Worm (Caenorhabditis elegans) whole organism, L3 larva: ENCODE measurements around the gene cyp-31A5.

Experiments
- R02D3.7 ChIP-seq: fragments of 150-350 bp; optimal IDR thresholded peaks from 2 replicates; lab custom pipeline; 2014; ENCODE audit warnings: missing biosample characterization, missing genetic modification characterization
- ZK546.5 ChIP-seq: sonication (generic microtip); optimal IDR thresholded peaks from 2 replicates; lab custom pipeline; 2017; ENCODE audit warnings: missing biosample characterization, missing genetic modification characterization
- aly-2 ChIP-seq: fragments of 150-350 bp; optimal IDR thresholded peaks from 2 replicates; lab custom pipeline; 2014; ENCODE audit warnings: missing biosample characterization, missing genetic modification characterization
- ama-1 ChIP-seq: fragments of 150-350 bp; optimal IDR thresholded peaks from 2 replicates; lab custom pipeline; 2018
- ceh-16 ChIP-seq: sonication (generic microtip); optimal IDR thresholded peaks from 2 replicates; lab custom pipeline; 2017; ENCODE audit warnings: missing biosample characterization, missing genetic modification characterization
- ceh-28 ChIP-seq: fragments of 150-350 bp; optimal IDR thresholded peaks from 2 replicates; lab custom pipeline; 2014; ENCODE audit warnings: missing biosample characterization, missing genetic modification reagents, missing genetic modification characterization
- ceh-82 ChIP-seq: fragments of 150-350 bp; optimal IDR thresholded peaks from 2 replicates; lab custom pipeline; 2014; ENCODE audit warnings: missing biosample characterization, missing genetic modification characterization
- ceh-9 ChIP-seq: sonication (generic microtip); optimal IDR thresholded peaks from 2 replicates; lab custom pipeline; 2018; ENCODE audit warnings: missing biosample characterization, missing genetic modification characterization
- daf-12 ChIP-seq: fragments of 150-350 bp; optimal IDR thresholded peaks from 2 replicates; lab custom pipeline; 2014; ENCODE audit warnings: missing biosample characterization, missing genetic modification reagents, missing genetic modification characterization
- egl-27 ChIP-seq: sonication (generic microtip); optimal IDR thresholded peaks from 4 replicates; lab custom pipeline; 2017; ENCODE audit warnings: missing biosample characterization, missing genetic modification reagents, missing genetic modification characterization
- egl-5 ChIP-seq: fragments of 150-350 bp; optimal IDR thresholded peaks from 2 replicates; lab custom pipeline; 2017; ENCODE audit warnings: missing biosample characterization, missing genetic modification reagents, missing genetic modification characterization, inconsistent platforms
- elt-1 ChIP-seq: fragments of 150-350 bp; optimal IDR thresholded peaks from 2 replicates; lab custom pipeline; 2014; ENCODE audit warnings: missing biosample characterization, missing genetic modification characterization
- elt-2 ChIP-seq: sonication (generic microtip); optimal IDR thresholded peaks from 2 replicates; lab custom pipeline; 2016; ENCODE audit warnings: missing genetic modification reagents, mild to moderate bottlenecking, missing genetic modification characterization, missing compliant biosample characterization
- elt-3 ChIP-seq, 3 experiments: fragments of 150-350 bp in 1 of 3; sonication (generic microtip) in 2 of 3; optimal IDR thresholded peaks; 2 replicates in 2 of 3; 4 replicates in 1 of 3; lab custom pipeline; 2014 to 2017; ENCODE audit warnings: missing biosample characterization in 3 of 3, missing genetic modification characterization in 3 of 3
- eor-1 ChIP-seq, 2 experiments: fragments of 150-350 bp; optimal IDR thresholded peaks; 2 replicates each; lab custom pipeline; 2014 to 2018; ENCODE audit warnings: missing biosample characterization in 2 of 2, missing genetic modification characterization in 2 of 2
- fkh-2 ChIP-seq: fragments of 150-350 bp; optimal IDR thresholded peaks from 2 replicates; lab custom pipeline; 2014; ENCODE audit warnings: missing biosample characterization, missing genetic modification reagents, missing genetic modification characterization
- fos-1 ChIP-seq: fragments of 150-350 bp; optimal IDR thresholded peaks from 2 replicates; lab custom pipeline; 2014; ENCODE audit warnings: missing biosample characterization, missing genetic modification characterization
- hmg-11 ChIP-seq: sonication (generic microtip); optimal IDR thresholded peaks from 2 replicates; lab custom pipeline; 2016; ENCODE audit warnings: missing genetic modification characterization, missing compliant biosample characterization
- jun-1 ChIP-seq: fragments of 150-350 bp; optimal IDR thresholded peaks from 2 replicates; lab custom pipeline; 2014; ENCODE audit warnings: missing biosample characterization, missing genetic modification reagents, missing genetic modification characterization
- lsy-12 ChIP-seq: sonication (generic microtip); optimal IDR thresholded peaks from 2 replicates; lab custom pipeline; 2016; ENCODE audit warnings: mild to moderate bottlenecking, missing genetic modification characterization, missing compliant biosample characterization
- mdl-1 ChIP-seq: fragments of 150-350 bp; optimal IDR thresholded peaks from 2 replicates; lab custom pipeline; 2014; ENCODE audit warnings: missing biosample characterization, missing genetic modification characterization
- mml-1 ChIP-seq: fragments of 150-350 bp; sonication (generic microtip); optimal IDR thresholded peaks from 3 replicates; lab custom pipeline; 2014; ENCODE audit warnings: missing biosample characterization, missing genetic modification characterization
- nfya-1 ChIP-seq: sonication (generic microtip); optimal IDR thresholded peaks from 2 replicates; lab custom pipeline; 2017; ENCODE audit warnings: missing genetic modification characterization, mild to moderate bottlenecking, missing compliant biosample characterization, antibody characterized with exemption, moderate library complexity; ENCODE audit not compliant: insufficient read depth
- nhr-11 ChIP-seq: fragments of 150-350 bp; optimal IDR thresholded peaks from 2 replicates; lab custom pipeline; 2014; ENCODE audit warnings: missing biosample characterization, missing genetic modification characterization
- nhr-25 ChIP-seq: sonication (generic microtip); optimal IDR thresholded peaks from 2 replicates; lab custom pipeline; 2017; ENCODE audit warnings: missing biosample characterization, missing genetic modification characterization
- nhr-43 ChIP-seq: sonication (generic microtip); optimal IDR thresholded peaks from 2 replicates; lab custom pipeline; 2016; ENCODE audit warnings: mild to moderate bottlenecking, missing genetic modification characterization, missing compliant biosample characterization; ENCODE audit not compliant: poor library complexity, severe bottlenecking
- nhr-76 ChIP-seq: fragments of 150-350 bp; sonication (generic microtip); optimal IDR thresholded peaks from 5 replicates; lab custom pipeline; 2014; ENCODE audit warnings: missing biosample characterization, missing genetic modification characterization
- nhr-77 ChIP-seq: fragments of 150-350 bp; optimal IDR thresholded peaks from 2 replicates; lab custom pipeline; 2014; ENCODE audit warnings: missing biosample characterization, missing genetic modification characterization
- pha-4 ChIP-seq: fragments of 150-350 bp; optimal IDR thresholded peaks from 2 replicates; lab custom pipeline; 2014; ENCODE audit warnings: missing biosample characterization, missing genetic modification reagents, missing genetic modification characterization
- pqm-1 ChIP-seq: fragments of 150-350 bp; optimal IDR thresholded peaks from 2 replicates; lab custom pipeline; 2017; ENCODE audit warnings: missing biosample characterization, missing genetic modification characterization, inconsistent platforms
- tbx-2 ChIP-seq: sonication (generic microtip); optimal IDR thresholded peaks from 2 replicates; lab custom pipeline; 2016; ENCODE audit warnings: mild to moderate bottlenecking, missing genetic modification characterization, missing compliant biosample characterization
- unc-39 ChIP-seq: sonication (generic microtip); optimal IDR thresholded peaks from 4 replicates; lab custom pipeline; 2017; ENCODE audit warnings: missing biosample characterization, missing genetic modification characterization
- unc-62 ChIP-seq: fragments of 150-350 bp; sonication (generic microtip); optimal IDR thresholded peaks from 4 replicates; lab custom pipeline; 2014; ENCODE audit warnings: missing biosample characterization, missing genetic modification reagents, missing genetic modification characterization
- zag-1 ChIP-seq: fragments of 150-350 bp; optimal IDR thresholded peaks from 2 replicates; lab custom pipeline; 2014; ENCODE audit warnings: missing biosample characterization, missing genetic modification characterization
- ztf-11 ChIP-seq: fragments of 150-350 bp; optimal IDR thresholded peaks from 2 replicates; lab custom pipeline; 2014; ENCODE audit warnings: missing biosample characterization, missing genetic modification characterization

cyp-31A5 gene

DNA sequence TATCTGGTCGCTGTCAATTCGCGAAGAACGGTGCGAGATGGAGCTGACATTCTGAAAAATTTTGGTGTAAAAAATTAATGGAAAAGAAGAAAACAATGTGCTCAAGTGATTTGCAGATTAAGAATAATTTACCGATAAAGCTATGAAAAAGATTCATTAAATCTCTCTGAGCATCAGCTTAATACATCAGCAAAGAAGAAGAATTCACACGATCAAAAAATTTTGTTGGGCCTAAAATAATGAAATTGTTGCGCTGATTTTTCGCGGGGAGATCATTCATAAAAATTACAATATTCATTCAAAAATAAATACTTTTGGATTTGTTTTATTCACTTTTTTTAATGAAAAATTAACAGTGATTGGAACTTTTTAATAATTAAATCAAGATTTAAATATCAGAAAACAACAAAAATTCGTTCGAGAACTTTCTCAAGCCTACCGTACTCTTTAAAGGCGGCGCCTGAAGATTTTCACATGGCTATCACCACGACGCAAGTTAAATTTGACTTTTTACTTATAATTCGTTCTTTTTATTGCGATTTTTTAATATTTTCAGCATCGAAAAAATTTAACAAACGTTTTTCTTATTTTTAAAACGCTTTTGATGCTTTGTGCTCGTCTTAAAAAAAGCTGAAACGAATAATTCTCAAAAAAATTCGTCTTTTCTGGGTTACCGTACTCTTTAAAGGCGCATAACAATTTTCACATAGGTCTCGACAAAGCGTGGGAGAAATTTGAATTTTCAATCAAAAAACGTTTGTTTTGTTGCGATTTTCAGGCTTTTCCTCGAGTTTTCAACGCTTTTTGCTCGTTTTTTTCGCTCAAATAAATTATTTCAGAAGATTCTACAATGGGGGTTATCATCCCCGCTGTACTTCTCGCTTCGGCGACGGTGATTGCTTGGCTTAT, at the start of gene cyp-31A5, which contains the start of gene memi-2:
Gene cyp-31A5, plus strand, starts transcription at position 834 of the 909 bp plus-strand sequence.
Gene memi-2, minus strand, starts transcription at position 51 of the 909 bp plus-strand sequence.
- TF ChIP-seq eor-1 (tag; optimal IDR thresholded peaks at IDR 0.05; lab: Kevin White, UChicago) (no peak), unc-39 (tag; lab: Kevin White, UChicago) (no peak), nhr-43 (tag; lab: Kevin White, UChicago) (no peak), nhr-77 (tag; lab: Kevin White, UChicago) (no peak), elt-3 (tag; optimal IDR thresholded peaks at IDR 0.05; lab: Kevin White, UChicago) (no peak), ceh-82 (tag; lab: Kevin White, UChicago) (no peak), daf-12 (tag; lab: Kevin White, UChicago) (no peak), egl-27 (no peak), fos-1 (tag; lab: Kevin White, UChicago) (no peak), elt-1 (tag; lab: Kevin White, UChicago) (no peak), mdl-1 (tag; lab: Kevin White, UChicago) (no peak), mml-1 (tag; lab: Kevin White, UChicago) (no peak), elt-2 (tag; lab: Kevin White, UChicago) (no peak), ceh-9 (tag; lab: Kevin White, UChicago) (no peak), ceh-28 (tag; lab: Kevin White, UChicago) (no peak), nhr-11 (tag; lab: Kevin White, UChicago) (no peak), ceh-16 (tag; lab: Kevin White, UChicago) (no peak), nfya-1 (tag; lab: Kevin White, UChicago) (no peak)

DNA sequence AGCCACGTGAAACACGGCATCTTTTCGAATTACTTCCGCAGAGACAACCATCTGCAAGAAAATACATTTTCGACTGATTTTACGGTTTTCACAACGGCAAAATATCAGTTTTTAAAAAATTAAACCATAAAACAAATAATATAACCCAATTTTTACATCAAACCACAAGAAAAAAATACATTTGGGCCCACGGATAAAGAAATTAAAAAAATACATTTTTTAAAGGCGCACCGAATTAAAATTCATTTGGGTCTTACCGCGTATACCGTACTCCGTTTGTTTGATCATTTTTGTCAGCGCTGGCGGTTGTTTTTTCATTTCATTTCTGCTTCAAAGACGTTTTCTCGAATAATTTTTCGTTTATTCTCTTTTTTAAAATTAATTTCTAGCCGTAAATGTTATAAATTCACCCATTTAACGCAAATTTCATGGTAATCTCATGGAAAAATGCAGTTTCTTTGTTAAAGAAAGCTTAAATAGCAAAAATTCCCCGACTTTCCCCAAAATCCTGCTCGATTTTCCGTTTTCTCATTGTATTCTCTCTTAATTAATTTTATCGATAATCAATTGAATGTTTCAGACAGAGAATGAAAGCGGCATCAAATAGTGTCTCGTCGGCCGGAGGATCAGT, 47.8 kb upstream of the cyp-31A5 start, which contains the start of the genes rec-8 and mex-5:
Gene rec-8, minus strand, starts transcription at position 51 of the 631 bp plus-strand sequence.
Gene mex-5, plus strand, starts transcription at position 581 of the 631 bp plus-strand sequence.
- TF ChIP-seq zag-1 (tag; lab: Kevin White, UChicago) (no peak), daf-12 (tag; lab: Kevin White, UChicago) (no peak), elt-1 (tag; lab: Kevin White, UChicago) (peak; percentile 80), R02D3.7 (tag; lab: Kevin White, UChicago) (no peak)

DNA sequence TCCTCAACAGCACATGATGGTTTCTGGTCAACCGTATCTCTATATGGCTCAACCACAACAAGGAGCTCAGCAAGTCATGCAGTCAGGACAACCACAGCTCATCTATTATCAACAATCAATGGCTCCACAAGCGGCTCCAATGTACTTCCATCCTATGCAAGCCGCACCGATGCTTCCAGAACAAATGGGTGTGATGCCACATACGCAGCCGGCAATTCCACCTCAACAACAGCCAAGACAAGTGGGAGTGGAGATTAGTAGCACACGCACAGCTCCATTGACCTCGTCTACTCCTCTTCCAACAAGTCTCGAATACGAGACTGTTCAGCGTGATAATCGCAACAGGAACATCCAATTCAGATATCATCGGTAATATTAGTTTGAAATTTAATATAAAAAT, 47.0 kb upstream of the cyp-31A5 start:
- TF ChIP-seq unc-62: no peak
- no peak for TF ChIP-seq fkh-2 (tag; lab: Kevin White, UChicago)
- no peak for TF ChIP-seq ztf-11
- no peak for TF ChIP-seq mdl-1 (tag; lab: Kevin White, UChicago)
- no peak for TF ChIP-seq ceh-82 (tag; lab: Kevin White, UChicago)

DNA sequence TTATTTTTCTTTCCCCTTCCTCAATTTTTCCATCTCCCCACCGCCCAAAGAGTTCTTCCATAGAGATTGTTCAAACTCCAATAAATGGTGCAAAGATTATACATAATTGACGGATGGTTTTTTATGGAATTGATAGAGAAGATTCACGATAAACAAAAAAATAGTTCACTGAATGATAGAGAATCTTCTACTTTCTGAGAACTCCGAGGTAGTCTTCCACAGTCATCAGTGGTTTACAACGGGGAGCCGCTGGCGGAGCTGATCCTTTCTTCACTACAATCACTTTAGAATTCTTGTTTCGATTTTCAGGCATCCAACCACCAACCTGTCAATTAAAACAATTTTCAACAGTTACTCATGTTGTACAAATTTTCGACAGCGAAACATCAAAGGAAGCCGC, 45.1 kb upstream of the cyp-31A5 start:
- TF ChIP-seq ceh-28 (tag; lab: Kevin White, UChicago) (no peak), nhr-25 (tag; lab: Kevin White, UChicago) (no peak), egl-27 (no peak), hmg-11 (tag; lab: Kevin White, UChicago) (no peak), pha-4 (tag; lab: Kevin White, UChicago) (no peak), lsy-12 (tag; lab: Kevin White, UChicago) (no peak), pqm-1 (tag; lab: Kevin White, UChicago) (no peak), nhr-43 (tag; lab: Kevin White, UChicago) (no peak), ama-1 (no peak), nhr-77 (tag; lab: Kevin White, UChicago) (no peak), jun-1 (no peak), elt-2 (tag; lab: Kevin White, UChicago) (no peak), mml-1 (tag; lab: Kevin White, UChicago) (no peak), unc-39 (tag; lab: Kevin White, UChicago) (no peak)

DNA sequence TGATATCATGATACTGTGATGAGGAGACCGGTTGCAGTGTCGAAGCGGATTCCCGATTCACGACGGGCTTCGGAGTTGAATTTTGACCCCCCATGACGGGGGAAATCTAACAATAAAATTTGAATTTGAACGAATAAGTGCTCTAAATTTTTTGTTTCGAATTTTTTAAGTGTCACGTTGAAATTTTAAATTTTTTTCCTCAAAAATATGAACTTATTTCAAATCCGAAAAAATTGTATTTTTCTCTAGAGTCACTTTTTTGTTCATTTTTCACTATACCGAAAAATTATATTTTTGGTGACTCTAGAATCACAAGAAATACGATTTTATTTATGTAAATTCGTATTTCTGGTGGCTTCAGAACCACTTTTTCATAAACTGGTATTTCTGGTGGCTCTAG, 42.6 kb upstream of the cyp-31A5 start, which contains the start of gene W02A2.8:
Gene W02A2.8, minus strand, starts transcription at position 101 of the 400 bp plus-strand sequence.
- TF ChIP-seq mdl-1 (tag; lab: Kevin White, UChicago): no peak
- TF ChIP-seq mml-1 (tag; lab: Kevin White, UChicago): no peak
- no peak for TF ChIP-seq ZK546.5 (tag; lab: Kevin White, UChicago)
- TF ChIP-seq nhr-77 (tag; lab: Kevin White, UChicago): no peak
- no peak for TF ChIP-seq ceh-82 (tag; lab: Kevin White, UChicago)
- TF ChIP-seq fkh-2 (tag; lab: Kevin White, UChicago): no peak
- no peak for TF ChIP-seq aly-2 (tag; lab: Kevin White, UChicago)
- TF ChIP-seq lsy-12 (tag; lab: Kevin White, UChicago): no peak
- no peak for TF ChIP-seq nhr-76 (tag; lab: Kevin White, UChicago)
- no peak for TF ChIP-seq elt-2 (tag; lab: Kevin White, UChicago)
- no peak for TF ChIP-seq egl-5 (tag; lab: Kevin White, UChicago)
- TF ChIP-seq tbx-2: no peak
- no peak for TF ChIP-seq pqm-1 (tag; lab: Kevin White, UChicago)
